Worm (Caenorhabditis elegans) whole organism, midembryonic: ENCODE results near the gene spp-12.

Experiments
- T22C8.4 ChIP-seq: fragments of 200-800 bp; sonication (Bioruptor generic); IDR thresholded peaks from 2 replicates; pipeline ENCODE4 v1.3.6; 2022; ENCODE audit warnings: missing genetic modification characterization, missing compliant biosample characterization
- cog-1 ChIP-seq: sonication (generic microtip); optimal IDR thresholded peaks from 2 replicates; lab custom pipeline; 2016; ENCODE audit warnings: missing genetic modification characterization, missing compliant biosample characterization
- tab-1 ChIP-seq: fragments of 200-800 bp; sonication (Bioruptor generic); IDR thresholded peaks from 2 replicates; pipeline ENCODE4 v1.3.6; 2022; ENCODE audit warnings: missing genetic modification characterization, missing compliant biosample characterization
- ztf-29 ChIP-seq: fragments of 200-800 bp; sonication (Bioruptor generic); IDR thresholded peaks from 2 replicates; pipeline ENCODE4 v1.3.6; 2022; ENCODE audit warnings: missing genetic modification reagents, missing genetic modification characterization, missing compliant biosample characterization

ce11 chrV:13934545-13934944, 44.9 kb downstream of the spp-12 start, which contains the start of gene R10D12.1:
- no peak for TF ChIP-seq ztf-29
- TF ChIP-seq T22C8.4 (GFP tag; lab: Robert Waterston, UW), result no peak
- no peak for TF ChIP-seq cog-1 (tag; lab: Kevin White, UChicago)
- no peak for TF ChIP-seq tab-1
